Fruit fly (Drosophila melanogaster) whole organism, embryonic: ENCODE data around the gene Polr3E.

Source experiments
- Abd-B ChIP-seq: fragments of 200-800 bp; sonication (Bioruptor generic); optimal IDR thresholded peaks from 2 replicates; lab custom pipeline; 2018; ENCODE audit warnings: missing biosample characterization, mild to moderate bottlenecking, missing genetic modification characterization, moderate library complexity
- Awh ChIP-seq: fragments of 200-800 bp; sonication (Bioruptor generic); IDR thresholded peaks from 2 replicates; pipeline ENCODE4, ENCODE4 v1.3.6; 2022; ENCODE audit warnings: missing biosample characterization, missing genetic modification characterization
- BEAF-32 ChIP-seq: fragments of 200-800 bp; sonication (Bioruptor generic); optimal IDR thresholded peaks from 3 replicates; lab custom pipeline; 2017; ENCODE audit warnings: missing biosample characterization, missing genetic modification characterization, mild to moderate bottlenecking, moderate library complexity, missing genetic modification reagents
- CG11696 ChIP-seq: fragments of 200-800 bp; sonication (Bioruptor generic); IDR thresholded peaks from 2 replicates; pipeline ENCODE4 v1.3.6; 2022; ENCODE audit warnings: missing biosample characterization, missing genetic modification characterization
- CG12071 ChIP-seq: fragments of 200-800 bp; sonication (Bioruptor generic); optimal IDR thresholded peaks from 3 replicates; lab custom pipeline; 2018; ENCODE audit warnings: missing biosample characterization, mild to moderate bottlenecking, missing genetic modification characterization
- CG13424 ChIP-seq: fragments of 200-800 bp; sonication (Bioruptor generic); optimal IDR thresholded peaks from 2 replicates; lab custom pipeline; 2019; ENCODE audit warnings: missing biosample characterization, mild to moderate bottlenecking, missing genetic modification characterization, moderate library complexity
- CG17359 ChIP-seq: fragments of 200-800 bp; sonication (Bioruptor generic); optimal IDR thresholded peaks from 3 replicates; lab custom pipeline; 2018; ENCODE audit warnings: missing biosample characterization, mild to moderate bottlenecking, missing genetic modification characterization, moderate library complexity
- CG31365 ChIP-seq: fragments of 200-800 bp; sonication (Bioruptor generic); optimal IDR thresholded peaks from 2 replicates; lab custom pipeline; 2018; ENCODE audit warnings: missing biosample characterization, mild to moderate bottlenecking, missing genetic modification characterization
- CG32532 ChIP-seq: fragments of 200-800 bp; sonication (Bioruptor generic); IDR thresholded peaks from 2 replicates; pipeline ENCODE4 v1.3.6; 2022; ENCODE audit warnings: missing biosample characterization, missing genetic modification characterization
- CG4328 ChIP-seq: fragments of 200-800 bp; sonication (Bioruptor generic); optimal IDR thresholded peaks from 3 replicates; lab custom pipeline; 2017; ENCODE audit warnings: missing biosample characterization, missing genetic modification reagents, missing genetic modification characterization
- CG6254 ChIP-seq: fragments of 200-800 bp; sonication (Bioruptor generic); optimal IDR thresholded peaks from 3 replicates; lab custom pipeline; 2017; ENCODE audit warnings: mild to moderate bottlenecking, missing biosample characterization, missing genetic modification reagents, missing genetic modification characterization
- CG7963 ChIP-seq: fragments of 200-800 bp; sonication (Bioruptor generic); IDR thresholded peaks from 3 replicates; pipeline ENCODE4 v1.3.6; 2022; ENCODE audit warnings: missing biosample characterization, missing genetic modification characterization; ENCODE audit not compliant: partially characterized antibody
- CG9215 ChIP-seq: fragments of 200-800 bp; sonication (Bioruptor generic); IDR thresholded peaks from 2 replicates; pipeline ENCODE4 v1.3.6; 2022; ENCODE audit warnings: missing biosample characterization, missing genetic modification characterization
- CkIIα-i1 ChIP-seq: fragments of 200-800 bp; sonication (Bioruptor generic); IDR thresholded peaks from 2 replicates; pipeline ENCODE4 v1.3.6; 2022; ENCODE audit warnings: missing biosample characterization, missing genetic modification characterization
- D19A ChIP-seq: fragments of 200-800 bp; optimal IDR thresholded peaks from 3 replicates; lab custom pipeline; 2019; ENCODE audit warnings: missing biosample characterization, mild to moderate bottlenecking, missing genetic modification characterization, moderate library complexity
- Dad ChIP-seq: fragments of 200-800 bp; sonication (Bioruptor generic); optimal IDR thresholded peaks from 3 replicates; lab custom pipeline; 2016; ENCODE audit warnings: missing biosample characterization, missing genetic modification characterization
- Dbx ChIP-seq: fragments of 200-800 bp; sonication (Bioruptor generic); IDR thresholded peaks from 3 replicates; pipeline ENCODE4 v1.3.6; 2022; ENCODE audit warnings: missing biosample characterization, missing genetic modification characterization
- Dref ChIP-seq: fragments of 200-800 bp; sonication (Bioruptor generic); IDR thresholded peaks from 2 replicates; pipeline ENCODE4 v1.3.6; 2022; ENCODE audit warnings: missing biosample characterization, missing genetic modification characterization
- ERR ChIP-seq: fragments of 200-800 bp; sonication (Bioruptor generic); optimal IDR thresholded peaks from 2 replicates; lab custom pipeline; 2016; ENCODE audit warnings: missing biosample characterization, missing genetic modification characterization
- Fer1 ChIP-seq: fragments of 200-800 bp; sonication (Bioruptor generic); optimal IDR thresholded peaks from 2 replicates; lab custom pipeline; 2017; ENCODE audit warnings: missing biosample characterization, mild to moderate bottlenecking, missing genetic modification characterization
- HLH4C ChIP-seq: fragments of 200-800 bp; sonication (Bioruptor generic); IDR thresholded peaks from 3 replicates; pipeline ENCODE4 v1.3.6; 2022; ENCODE audit warnings: missing biosample characterization, missing genetic modification characterization; ENCODE audit not compliant: partially characterized antibody
- Hey ChIP-seq: fragments of 200-800 bp; sonication (Bioruptor generic); optimal IDR thresholded peaks from 3 replicates; lab custom pipeline; 2018; ENCODE audit warnings: missing biosample characterization, mild to moderate bottlenecking, missing genetic modification characterization
- Hsf ChIP-seq: fragments of 200-800 bp; sonication (Bioruptor generic); optimal IDR thresholded peaks from 3 replicates; lab custom pipeline; 2016; ENCODE audit warnings: missing biosample characterization, missing genetic modification characterization
- NC2α ChIP-seq: fragments of 200-800 bp; sonication (Bioruptor generic); optimal IDR thresholded peaks from 2 replicates; lab custom pipeline; 2016; ENCODE audit warnings: missing biosample characterization, missing genetic modification characterization
- NC2β ChIP-seq: fragments of 200-800 bp; sonication (Bioruptor generic); optimal IDR thresholded peaks from 2 replicates; lab custom pipeline; 2016; ENCODE audit warnings: missing biosample characterization, missing genetic modification characterization
- Oli ChIP-seq: fragments of 200-800 bp; sonication (Bioruptor generic); optimal IDR thresholded peaks from 2 replicates; lab custom pipeline; 2018; ENCODE audit warnings: missing biosample characterization, mild to moderate bottlenecking, missing genetic modification characterization, moderate library complexity
- PHDP ChIP-seq: fragments of 200-800 bp; sonication (Bioruptor generic); optimal IDR thresholded peaks from 3 replicates; lab custom pipeline; 2018; ENCODE audit warnings: missing biosample characterization, mild to moderate bottlenecking, missing genetic modification characterization, moderate library complexity
- Sox100B ChIP-seq: fragments of 200-800 bp; sonication (Bioruptor generic); optimal IDR thresholded peaks from 3 replicates; lab custom pipeline; 2018; ENCODE audit warnings: missing biosample characterization, mild to moderate bottlenecking, missing genetic modification characterization
- Spps ChIP-seq: fragments of 200-800 bp; sonication (Bioruptor generic); optimal IDR thresholded peaks from 2 replicates; lab custom pipeline; 2018; ENCODE audit warnings: missing biosample characterization, mild to moderate bottlenecking, missing genetic modification characterization
- cas ChIP-seq: fragments of 200-800 bp; sonication (Bioruptor generic); IDR thresholded peaks from 2 replicates; pipeline ENCODE4 v1.3.6; 2022; ENCODE audit warnings: missing biosample characterization, missing genetic modification characterization
- chinmo ChIP-seq: fragments of 200-800 bp; sonication (Bioruptor generic); IDR thresholded peaks from 4 replicates; pipeline ENCODE4 v1.3.6; 2022; ENCODE audit warnings: missing biosample characterization, missing genetic modification characterization; ENCODE audit not compliant: partially characterized antibody
- crol ChIP-seq: fragments of 200-800 bp; sonication (Bioruptor generic); IDR thresholded peaks from 2 replicates; pipeline ENCODE4 v1.3.6; 2022; ENCODE audit warnings: missing biosample characterization, missing genetic modification characterization
- dm ChIP-seq: fragments of 200-800 bp; sonication (Bioruptor generic); optimal IDR thresholded peaks from 3 replicates; lab custom pipeline; 2016; ENCODE audit warnings: missing biosample characterization, missing genetic modification characterization
- emc ChIP-seq: fragments of 200-800 bp; sonication (Bioruptor generic); optimal IDR thresholded peaks from 2 replicates; lab custom pipeline; 2016; ENCODE audit warnings: missing biosample characterization, missing genetic modification characterization
- eve ChIP-seq, 2 experiments: fragments of >200 bp; optimal IDR thresholded peaks; 2 replicates each; lab custom pipeline; 2017; ENCODE audit warnings: missing biosample characterization in 2 of 2, missing genetic modification characterization in 2 of 2
- fru ChIP-seq: fragments of >200 bp; optimal IDR thresholded peaks from 2 replicates; lab custom pipeline; 2017
- gt ChIP-seq: fragments of 200-800 bp; sonication (Bioruptor generic); IDR thresholded peaks from 2 replicates; pipeline ENCODE4 v1.3.6; 2022; ENCODE audit warnings: missing biosample characterization, missing genetic modification characterization
- klu ChIP-seq: fragments of 200-800 bp; sonication (Bioruptor generic); IDR thresholded peaks from 2 replicates; pipeline ENCODE4 v1.3.6; 2022; ENCODE audit warnings: missing biosample characterization, missing genetic modification characterization
- lilli ChIP-seq: fragments of 200-800 bp; sonication (Bioruptor generic); optimal IDR thresholded peaks from 3 replicates; lab custom pipeline; 2016; ENCODE audit warnings: missing biosample characterization, missing genetic modification characterization
- maf-S ChIP-seq: fragments of 200-800 bp; sonication (Bioruptor generic); optimal IDR thresholded peaks from 2 replicates; lab custom pipeline; 2016; ENCODE audit warnings: missing biosample characterization, missing genetic modification characterization
- oc ChIP-seq: fragments of 200-800 bp; sonication (Bioruptor generic); optimal IDR thresholded peaks from 2 replicates; lab custom pipeline; 2018; ENCODE audit warnings: missing biosample characterization, mild to moderate bottlenecking, missing genetic modification characterization, moderate library complexity
- onecut ChIP-seq: fragments of 200-800 bp; sonication (Bioruptor generic); IDR thresholded peaks from 2 replicates; pipeline ENCODE4 v1.3.6; 2022; ENCODE audit warnings: missing biosample characterization, missing genetic modification characterization
- otp ChIP-seq: fragments of 200-800 bp; sonication (Bioruptor generic); IDR thresholded peaks from 3 replicates; pipeline ENCODE4, ENCODE4 v1.3.6; 2022; ENCODE audit warnings: missing biosample characterization, missing genetic modification characterization
- pb ChIP-seq: fragments of 200-800 bp; sonication (Bioruptor generic); optimal IDR thresholded peaks from 3 replicates; lab custom pipeline; 2016; ENCODE audit warnings: missing biosample characterization, missing genetic modification characterization
- pho ChIP-seq: fragments of 200-800 bp; sonication (Bioruptor generic); optimal IDR thresholded peaks from 2 replicates; lab custom pipeline; 2016; ENCODE audit warnings: missing biosample characterization, missing genetic modification characterization
- pnt ChIP-seq: fragments of 200-800 bp; sonication (Bioruptor generic); optimal IDR thresholded peaks from 3 replicates; lab custom pipeline; 2016; ENCODE audit warnings: missing biosample characterization, missing genetic modification characterization
- pum ChIP-seq: fragments of 200-800 bp; sonication (Bioruptor generic); optimal IDR thresholded peaks from 2 replicates; lab custom pipeline; 2016; ENCODE audit warnings: missing biosample characterization, missing genetic modification characterization
- schlank ChIP-seq: fragments of 200-800 bp; sonication (Bioruptor generic); optimal IDR thresholded peaks from 2 replicates; lab custom pipeline; 2018; ENCODE audit warnings: missing biosample characterization, mild to moderate bottlenecking, missing genetic modification characterization
- slbo ChIP-seq: fragments of 200-800 bp; sonication (Bioruptor generic); IDR thresholded peaks from 2 replicates; pipeline ENCODE4 v1.3.6; 2022; ENCODE audit warnings: missing biosample characterization, missing genetic modification characterization
- sug ChIP-seq: fragments of 200-800 bp; optimal IDR thresholded peaks from 2 replicates; lab custom pipeline; 2019; ENCODE audit warnings: missing biosample characterization, mild to moderate bottlenecking, missing genetic modification characterization, moderate library complexity
- wdn ChIP-seq: fragments of 200-800 bp; sonication (Bioruptor generic); IDR thresholded peaks from 2 replicates; pipeline ENCODE4 v1.3.6; 2022; ENCODE audit warnings: missing biosample characterization, missing genetic modification characterization
- zen ChIP-seq: fragments of 200-800 bp; sonication (Bioruptor generic); optimal IDR thresholded peaks from 3 replicates; lab custom pipeline; 2018; ENCODE audit warnings: missing biosample characterization, mild to moderate bottlenecking, missing genetic modification characterization, moderate library complexity
- zfh1 ChIP-seq: fragments of 200-800 bp; sonication (Bioruptor generic); IDR thresholded peaks from 3 replicates; pipeline ENCODE4 v1.3.6; 2022; ENCODE audit warnings: missing biosample characterization, missing genetic modification characterization

Polr3E gene

DNA sequence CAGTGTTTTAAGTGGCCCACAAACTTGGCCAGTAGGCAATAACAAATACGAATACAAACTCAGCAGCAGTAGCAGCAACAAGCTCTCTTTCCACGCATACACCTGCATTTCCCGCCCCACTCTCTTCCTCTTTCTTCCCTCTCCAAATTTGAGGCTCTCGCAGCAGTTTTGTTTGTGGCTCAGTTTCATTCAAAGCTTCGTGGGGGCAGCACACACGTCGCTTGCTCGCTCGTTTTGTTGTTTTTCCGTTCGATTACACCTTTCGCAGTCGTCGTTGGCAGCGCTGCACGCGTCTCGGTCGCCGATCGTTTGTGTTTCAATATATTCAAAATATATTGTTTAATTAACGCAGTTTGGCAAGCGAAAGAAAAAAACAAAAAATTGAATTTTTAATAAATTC, 27.0 kb downstream of the Polr3E start (continued):
- TF ChIP-seq chinmo (GFP tag; lab: Robert Waterston, UW) (peak; percentile 98), BEAF-32 (GFP tag; lab: Kevin White, UChicago) (no peak), gt (GFP tag; lab: Robert Waterston, UW) (no peak), CG7963 (GFP tag; lab: Robert Waterston, UW) (0 out of 3 replicates have a peak, but pooled peaks have one; percentile 32), CG4328 (GFP tag; lab: Kevin White, UChicago) (no peak), sug (tag; lab: Kevin White, UChicago) (peak; percentile 35), slbo (GFP tag; lab: Robert Waterston, UW) (0 out of 2 replicates have a peak, but pooled peaks have one; percentile 7), CG9215 (GFP tag; lab: Robert Waterston, UW) (no peak), Dbx (GFP tag; lab: Robert Waterston, UW) (no peak; the same call in 2 of the 3 replicates), Dref (GFP tag; lab: Robert Waterston, UW) (no peak), Abd-B (GFP tag; lab: Kevin White, UChicago) (no peak), cas (GFP tag; lab: Robert Waterston, UW) (no peak), oc (tag; lab: Kevin White, UChicago) (peak; percentile 45), crol (GFP tag; lab: Robert Waterston, UW) (peak; percentile 93), NC2α (no peak), CG32532 (GFP tag; lab: Robert Waterston, UW) (peak; percentile 69), otp (GFP tag; lab: Robert Waterston, UW) (no peak), pnt (GFP tag; lab: Kevin White, UChicago) (no peak), ERR (no peak), emc (no peak), CG12071 (GFP tag; lab: Kevin White, UChicago) (peak; percentile 4), CG6254 (GFP tag; lab: Kevin White, UChicago) (no peak), dm (GFP tag; lab: Kevin White, UChicago) (no peak), Fer1 (GFP tag; lab: Kevin White, UChicago) (peak; percentile 7), CG31365 (no peak), CG13424 (tag; lab: Kevin White, UChicago) (no peak), Spps (tag; lab: Kevin White, UChicago) (no peak), eve (GFP tag; optimal IDR thresholded peaks at IDR 0.05; lab: Kevin White, UChicago) (no peak), pho (GFP tag; lab: Kevin White, UChicago) (no peak), D19A (tag; lab: Kevin White, UChicago) (peak; percentile 13), maf-S (no peak), CG17359 (tag; lab: Kevin White, UChicago) (no peak), Hey (tag; lab: Kevin White, UChicago) (no peak), CG11696 (GFP tag; lab: Robert Waterston, UW) (no peak), NC2β (no peak), zfh1 (0 out of 3 replicates have a peak, but pooled peaks have one; percentile 10), pb (GFP tag; lab: Kevin White, UChicago) (no peak), CkIIα-i1 (GFP tag; lab: Robert Waterston, UW) (no peak), HLH4C (no peak), Oli (no peak), lilli (GFP tag; lab: Kevin White, UChicago) (no peak), pum (no peak), fru (no peak), Awh (peak; percentile 53; the same call in 1 of the 2 replicates), schlank (tag; lab: Kevin White, UChicago) (no peak), Hsf (GFP tag; lab: Kevin White, UChicago) (no peak), zen (tag; lab: Kevin White, UChicago) (no peak), wdn (GFP tag; lab: Robert Waterston, UW) (no peak), klu (GFP tag; lab: Robert Waterston, UW) (no peak), PHDP (tag; lab: Kevin White, UChicago) (no peak), Dad (GFP tag; lab: Kevin White, UChicago) (no peak), onecut (GFP tag; lab: Robert Waterston, UW) (peak; percentile 24; the same call in 1 of the 2 replicates), Sox100B (no peak)
